Worm (Caenorhabditis elegans) whole organism, midembryonic: ENCODE data around the gene R02D5.7.

Experiments
- T22C8.4 ChIP-seq: fragments of 200-800 bp; sonication (Bioruptor generic); IDR thresholded peaks from 2 replicates; pipeline ENCODE4 v1.3.6; 2022; ENCODE audit warnings: missing genetic modification characterization, missing compliant biosample characterization
- cog-1 ChIP-seq: sonication (generic microtip); optimal IDR thresholded peaks from 2 replicates; lab custom pipeline; 2016; ENCODE audit warnings: missing genetic modification characterization, missing compliant biosample characterization
- flt-1 ChIP-seq: fragments of 200-800 bp; sonication (Bioruptor generic); IDR thresholded peaks from 2 replicates; pipeline ENCODE4 v1.3.6; 2022; ENCODE audit warnings: missing genetic modification characterization, missing compliant biosample characterization
- klf-2 ChIP-seq: fragments of 200-800 bp; sonication (Bioruptor generic); conservative IDR thresholded peaks from 2 replicates; pipeline ENCODE4 v1.3.6; 2022; ENCODE audit warnings: missing genetic modification reagents, missing genetic modification characterization, missing compliant biosample characterization
- med-1 ChIP-seq: sonication (generic microtip); optimal IDR thresholded peaks from 2 replicates; lab custom pipeline; 2017; ENCODE audit warnings: missing genetic modification characterization, mild to moderate bottlenecking, missing compliant biosample characterization, antibody characterized with exemption, missing genetic modification reagents; ENCODE audit not compliant: insufficient read depth
- ref-1 ChIP-seq: fragments of 200-800 bp; sonication (Bioruptor generic); conservative IDR thresholded peaks from 2 replicates; pipeline ENCODE4 v1.3.6; 2022; ENCODE audit warnings: missing genetic modification reagents, missing genetic modification characterization, missing compliant biosample characterization
- tab-1 ChIP-seq: fragments of 200-800 bp; sonication (Bioruptor generic); IDR thresholded peaks from 2 replicates; pipeline ENCODE4 v1.3.6; 2022; ENCODE audit warnings: missing genetic modification characterization, missing compliant biosample characterization
- ztf-23 ChIP-seq: fragments of 200-800 bp; sonication (Bioruptor generic); IDR thresholded peaks from 2 replicates; pipeline ENCODE4 v1.3.6; 2022; ENCODE audit warnings: missing genetic modification reagents, missing genetic modification characterization, missing compliant biosample characterization
- ztf-29 ChIP-seq: fragments of 200-800 bp; sonication (Bioruptor generic); IDR thresholded peaks from 2 replicates; pipeline ENCODE4 v1.3.6; 2022; ENCODE audit warnings: missing genetic modification reagents, missing genetic modification characterization, missing compliant biosample characterization

R02D5.7 gene

ce11 chrV:14482728-14483210, 1.5 kb upstream of the R02D5.7 start, which contains the start of gene R02D5.3:
Gene R02D5.3 (plus strand): TSS chrV:14483160.
- no peak for TF ChIP-seq tab-1 (GFP tag; lab: Robert Waterston, UW)
- TF ChIP-seq klf-2 (GFP tag; lab: Robert Waterston, UW): no peak

- TF ChIP-seq flt-1 (no peak), med-1 (GFP tag; lab: Kevin White, UChicago) (no peak), T22C8.4 (no peak), ref-1 (GFP tag; lab: Robert Waterston, UW) (no peak), cog-1 (tag; lab: Kevin White, UChicago) (no peak), klf-2 (GFP tag; lab: Robert Waterston, UW) (no peak), ztf-23 (GFP tag; lab: Robert Waterston, UW) (no peak), ztf-29 (no peak), tab-1 (GFP tag; lab: Robert Waterston, UW) (no peak)
These were observed 686 bp upstream of the R02D5.7 start, which contains the start of gene R02D5.10 for ce11 chrV:14481987-14482386. Gene R02D5.10 (plus strand): TSS chrV:14482287.

- TF ChIP-seq cog-1 (tag; lab: Kevin White, UChicago) (no peak), ztf-23 (GFP tag; lab: Robert Waterston, UW) (no peak), flt-1 (no peak), med-1 (GFP tag; lab: Kevin White, UChicago) (no peak), klf-2 (GFP tag; lab: Robert Waterston, UW) (no peak), T22C8.4 (no peak), ztf-29 (no peak), ref-1 (GFP tag; lab: Robert Waterston, UW) (no peak), tab-1 (GFP tag; lab: Robert Waterston, UW) (no peak)
These were observed 768 bp downstream of the R02D5.7 start for ce11 chrV:14480533-14480932.

- TF ChIP-seq cog-1 (tag; lab: Kevin White, UChicago) (no peak), T22C8.4 (no peak), klf-2 (GFP tag; lab: Robert Waterston, UW) (no peak), flt-1 (no peak), med-1 (GFP tag; lab: Kevin White, UChicago) (no peak), tab-1 (GFP tag; lab: Robert Waterston, UW) (no peak), ref-1 (GFP tag; lab: Robert Waterston, UW) (no peak), ztf-29 (no peak), ztf-23 (GFP tag; lab: Robert Waterston, UW) (no peak)
These were observed 2.3 kb downstream of the R02D5.7 start, which contains the start of gene clec-55 for ce11 chrV:14478979-14479378. Gene clec-55 (plus strand): TSS chrV:14479279.

- no peak for TF ChIP-seq cog-1 (tag; lab: Kevin White, UChicago)
These were observed 4.6 kb downstream of the R02D5.7 start, which contains the start of gene clec-54 for ce11 chrV:14476680-14477079. Gene clec-54 (plus strand): TSS chrV:14476903.

ce11 chrV:14474099-14474498, 7.2 kb downstream of the R02D5.7 start, which contains the start of gene clec-56:
Gene clec-56 (plus strand): TSS chrV:14474399.
- no peak for TF ChIP-seq med-1 (GFP tag; lab: Kevin White, UChicago)
- TF ChIP-seq flt-1: no peak
- no peak for TF ChIP-seq ztf-23 (GFP tag; lab: Robert Waterston, UW)
- no peak for TF ChIP-seq ztf-29
- no peak for TF ChIP-seq ref-1 (GFP tag; lab: Robert Waterston, UW)
- TF ChIP-seq T22C8.4: no peak
- TF ChIP-seq tab-1 (GFP tag; lab: Robert Waterston, UW): no peak
- no peak for TF ChIP-seq klf-2 (GFP tag; lab: Robert Waterston, UW)
- TF ChIP-seq cog-1 (tag; lab: Kevin White, UChicago): no peak

- TF ChIP-seq klf-2 (GFP tag; lab: Robert Waterston, UW): no peak
- TF ChIP-seq ztf-29: no peak
- no peak for TF ChIP-seq ref-1 (GFP tag; lab: Robert Waterston, UW)
- TF ChIP-seq flt-1: no peak
- TF ChIP-seq ztf-23 (GFP tag; lab: Robert Waterston, UW): no peak
- TF ChIP-seq T22C8.4: no peak
- no peak for TF ChIP-seq cog-1 (tag; lab: Kevin White, UChicago)
- no peak for TF ChIP-seq med-1 (GFP tag; lab: Kevin White, UChicago)
- no peak for TF ChIP-seq tab-1 (GFP tag; lab: Robert Waterston, UW)
These were observed 9.1 kb downstream of the R02D5.7 start, which contains the start of gene clec-227 for ce11 chrV:14472229-14472628. Gene clec-227 (plus strand): TSS chrV:14472529.

- no peak for TF ChIP-seq ref-1 (GFP tag; lab: Robert Waterston, UW)
- no peak for TF ChIP-seq med-1 (GFP tag; lab: Kevin White, UChicago)
- TF ChIP-seq tab-1 (GFP tag; lab: Robert Waterston, UW): no peak
- no peak for TF ChIP-seq cog-1 (tag; lab: Kevin White, UChicago)
- TF ChIP-seq T22C8.4: no peak
- TF ChIP-seq ztf-29: no peak
- TF ChIP-seq ztf-23 (GFP tag; lab: Robert Waterston, UW): no peak
- TF ChIP-seq klf-2 (GFP tag; lab: Robert Waterston, UW): no peak
- TF ChIP-seq flt-1: no peak
These were observed 12.4 kb downstream of the R02D5.7 start, which contains the start of gene clec-57 for ce11 chrV:14468931-14469330. Gene clec-57 (plus strand): TSS chrV:14469231.

- TF ChIP-seq T22C8.4: no peak
- no peak for TF ChIP-seq tab-1 (GFP tag; lab: Robert Waterston, UW)
- TF ChIP-seq flt-1: 0 out of 2 replicates have a peak, but pooled peaks have one; percentile 11
- no peak for TF ChIP-seq med-1 (GFP tag; lab: Kevin White, UChicago)
- TF ChIP-seq ztf-29: no peak
- 0 out of 2 replicates have a peak, but pooled peaks have one; percentile 41 for TF ChIP-seq ref-1 (GFP tag; lab: Robert Waterston, UW)
These were observed 13.0 kb downstream of the R02D5.7 start, which contains the start of gene srz-97 for ce11 chrV:14468196-14468874. Gene srz-97 (minus strand): TSS chrV:14468246.
